Fruit fly (Drosophila melanogaster): ENCODE data around the gene CG12091.

Gene CG12091

DNA sequence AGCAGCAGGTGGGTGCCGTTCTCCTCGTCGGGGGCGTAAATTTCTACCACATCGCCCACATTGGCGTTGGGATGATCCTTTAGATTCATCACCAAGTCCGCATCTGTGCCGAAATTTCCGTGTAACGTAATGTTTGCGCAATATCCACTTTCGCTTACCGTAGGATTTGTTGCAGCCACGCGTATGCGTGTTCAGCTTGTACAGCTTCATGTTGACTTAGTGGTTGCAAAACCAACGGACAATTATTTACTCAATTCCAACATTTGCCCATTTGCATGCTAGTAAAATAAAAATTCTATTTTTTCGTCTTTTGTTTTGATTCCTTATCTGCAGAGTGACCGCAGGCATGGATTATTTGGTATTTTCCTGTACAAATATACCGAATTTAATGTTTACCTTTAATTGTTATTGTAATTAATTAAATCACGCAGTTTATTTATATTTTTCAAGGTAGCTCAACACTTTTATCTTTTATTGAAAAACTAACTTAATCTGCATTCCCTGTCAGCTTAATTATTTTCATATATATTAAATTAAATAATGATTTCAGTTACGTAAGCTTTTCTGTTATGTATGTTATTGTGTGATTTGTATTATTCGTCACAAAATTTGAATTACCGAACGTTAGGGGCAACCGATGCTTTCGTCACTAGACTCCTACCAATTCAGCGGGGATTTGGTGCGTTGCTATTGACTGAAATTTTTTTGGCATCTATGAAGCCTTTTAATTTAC is 2.8 kb downstream of the CG12091 start, which contains the start of gene Iml1 (continued):
- TF ChIP-seq B-H2 (GFP tag; optimal IDR thresholded peaks at IDR 0.05), result no peak
- no peak for TF ChIP-seq tx (GFP tag; optimal IDR thresholded peaks at IDR 0.05)
- no peak for TF ChIP-seq D19A (tag; optimal IDR thresholded peaks at IDR 0.05)
- TF ChIP-seq lab (GFP tag; optimal IDR thresholded peaks at IDR 0.05), result no peak
- TF ChIP-seq tna (GFP tag; IDR thresholded peaks at IDR 0.05; ENCODE audit: partially characterized antibody), result no peak
- peak; percentile 41; the same call in 1 of the 2 replicates for TF ChIP-seq CG4404 (GFP tag; IDR thresholded peaks at IDR 0.05)
- TF ChIP-seq nau (GFP tag; optimal IDR thresholded peaks at IDR 0.05), result no peak
- no peak for TF ChIP-seq wek (GFP tag; optimal IDR thresholded peaks at IDR 0.05)
- TF ChIP-seq CG8478 (optimal IDR thresholded peaks at IDR 0.05), result no peak
- peak; percentile 44 for TF ChIP-seq CG2116 (GFP tag; optimal IDR thresholded peaks at IDR 0.05)
- no peak for TF ChIP-seq CG17912 (GFP tag; optimal IDR thresholded peaks at IDR 0.05)
- peak; percentile 79 for TF ChIP-seq psq (GFP tag; optimal IDR thresholded peaks at IDR 0.05)
- no peak for TF ChIP-seq Ada2b (GFP tag; IDR thresholded peaks at IDR 0.05)
- no peak for TF ChIP-seq Lim3 (GFP tag; IDR thresholded peaks at IDR 0.05)
- no peak for TF ChIP-seq CG7556 (GFP tag; optimal IDR thresholded peaks at IDR 0.05)
- peak; percentile 6 for TF ChIP-seq CG15696 (tag; optimal IDR thresholded peaks at IDR 0.05)
- TF ChIP-seq amos (GFP tag; IDR thresholded peaks at IDR 0.05; ENCODE audit: partially characterized antibody), result no peak
- no peak for TF ChIP-seq dmrt11E (tag; optimal IDR thresholded peaks at IDR 0.05)
- no peak for TF ChIP-seq CG5245 (GFP tag; optimal IDR thresholded peaks at IDR 0.05)
- TF ChIP-seq zen (tag; optimal IDR thresholded peaks at IDR 0.05), result peak; percentile 45
- peak; percentile 28 for TF ChIP-seq slou (GFP tag; optimal IDR thresholded peaks at IDR 0.05)
- TF ChIP-seq chm (GFP tag; IDR thresholded peaks at IDR 0.05), result no peak
- TF ChIP-seq Hsf (GFP tag; optimal IDR thresholded peaks at IDR 0.05), result no peak
- TF ChIP-seq CG18011 (GFP tag; optimal IDR thresholded peaks at IDR 0.05), result no peak
- TF ChIP-seq CG12942 (GFP tag; optimal IDR thresholded peaks at IDR 0.05), result peak; percentile 31
- TF ChIP-seq sisA (GFP tag; IDR thresholded peaks at IDR 0.05), result peak; percentile 56
- no peak for TF ChIP-seq CG17802 (tag; optimal IDR thresholded peaks at IDR 0.05)
- no peak for TF ChIP-seq CG7271 (tag; optimal IDR thresholded peaks at IDR 0.05)
- no peak for TF ChIP-seq CG15601 (tag; optimal IDR thresholded peaks at IDR 0.05)
- TF ChIP-seq Xbp1 (GFP tag; optimal IDR thresholded peaks at IDR 0.05), result peak; percentile 43
- no peak for TF ChIP-seq prd (optimal IDR thresholded peaks at IDR 0.05)
- peak; percentile 78 for TF ChIP-seq prd (GFP tag; IDR thresholded peaks at IDR 0.05)
- no peak for TF ChIP-seq C15 (GFP tag; IDR thresholded peaks at IDR 0.05)
- TF ChIP-seq CG42726 (GFP tag; IDR thresholded peaks at IDR 0.05; ENCODE audit: partially characterized antibody), result no peak
- TF ChIP-seq CG1529 (GFP tag; optimal IDR thresholded peaks at IDR 0.05), result no peak
- no peak for TF ChIP-seq CG14965 (GFP tag; optimal IDR thresholded peaks at IDR 0.05; ENCODE audit: borderline replicate concordance)
- TF ChIP-seq ci (GFP tag; IDR thresholded peaks at IDR 0.05), result no peak
- TF ChIP-seq CG34422 (GFP tag; IDR thresholded peaks at IDR 0.05), result peak; percentile 53; the same call in 1 of the 3 replicates
- TF ChIP-seq CG15073 (GFP tag; optimal IDR thresholded peaks at IDR 0.05), result no peak
- TF ChIP-seq CG9932 (GFP tag; IDR thresholded peaks at IDR 0.05), result peak; percentile 79
- TF ChIP-seq dysf (GFP tag; IDR thresholded peaks at IDR 0.05), result peak; percentile 53; the same call in 2 of the 3 replicates
- TF ChIP-seq CG4707 (GFP tag; optimal IDR thresholded peaks at IDR 0.05), result no peak
- TF ChIP-seq tap (tag; optimal IDR thresholded peaks at IDR 0.05), result no peak
- TF ChIP-seq esg (GFP tag; conservative IDR thresholded peaks at IDR 0.05), result 0 out of 2 replicates have a peak, but pooled peaks have one; percentile 29
- TF ChIP-seq CG10462 (GFP tag; optimal IDR thresholded peaks at IDR 0.05), result no peak
- no peak for TF ChIP-seq Atf3 (GFP tag; optimal IDR thresholded peaks at IDR 0.05)
- TF ChIP-seq CG33557 (GFP tag; optimal IDR thresholded peaks at IDR 0.05), result no peak
- TF ChIP-seq CG12299 (tag; optimal IDR thresholded peaks at IDR 0.05), result peak; percentile 30
- TF ChIP-seq Sry-δ (GFP tag; optimal IDR thresholded peaks at IDR 0.05), result no peak
- no peak for TF ChIP-seq unpg (GFP tag; optimal IDR thresholded peaks at IDR 0.05)
